Worm (Caenorhabditis elegans): ENCODE measurements around the gene sel-2.

The sel-2 gene

ce11 chrIII:4655402-4655801 lies 43.2 kb upstream of the sel-2 start, which contains the start of gene T23F11.2:
T23F11.2 (minus strand) TSS chrIII:4655502.
- TF ChIP-seq R02D3.7 (tag; optimal IDR thresholded peaks at IDR 0.05) (no peak), daf-8 (GFP tag; IDR thresholded peaks at IDR 0.05) (no peak), hlh-30 (tag; optimal IDR thresholded peaks at IDR 0.05; ENCODE audit: insufficient read depth) (no peak), ztf-7 (tag; optimal IDR thresholded peaks at IDR 0.05) (no peak), pha-4 (GFP tag; IDR thresholded peaks at IDR 0.05) (no peak), pha-4 (tag; optimal IDR thresholded peaks at IDR 0.05) (no peak), spr-3 (GFP tag; optimal IDR thresholded peaks at IDR 0.05) (no peak), vab-7 (GFP tag; IDR thresholded peaks at IDR 0.05) (no peak), Y5F2A.4 (GFP tag; optimal IDR thresholded peaks at IDR 0.05) (no peak), nhr-25 (tag; optimal IDR thresholded peaks at IDR 0.05; ENCODE audit: borderline replicate concordance, insufficient read depth) (no peak)

ce11 chrIII:4653912-4654311 lies 41.7 kb upstream of the sel-2 start:
- TF ChIP-seq Y48G9A.11 (GFP tag; IDR thresholded peaks at IDR 0.05) (no peak), dpl-1 (GFP tag; optimal IDR thresholded peaks at IDR 0.05) (no peak), ceh-20 (GFP tag; IDR thresholded peaks at IDR 0.05) (no peak), ces-1 (GFP tag; optimal IDR thresholded peaks at IDR 0.05) (no peak), mxl-2 (GFP tag; conservative IDR thresholded peaks at IDR 0.05) (no peak), aly-2 (tag; optimal IDR thresholded peaks at IDR 0.05) (no peak), vab-7 (GFP tag; IDR thresholded peaks at IDR 0.05) (no peak), ceh-62 (tag; optimal IDR thresholded peaks at IDR 0.05) (no peak), spr-1 (tag; optimal IDR thresholded peaks at IDR 0.05) (no peak), snpc-4 (tag; optimal IDR thresholded peaks at IDR 0.05) (no peak), duxl-1 (tag; optimal IDR thresholded peaks at IDR 0.05; ENCODE audit: poor library complexity) (peak; percentile 71), lin-38 (GFP tag; IDR thresholded peaks at IDR 0.05) (peak; percentile 44), hmg-1.1 (GFP tag; IDR thresholded peaks at IDR 0.05) (no peak), hlh-11 (tag; optimal IDR thresholded peaks at IDR 0.05) (no peak), lin-15B (tag; optimal IDR thresholded peaks at IDR 0.05) (no peak), mxl-3 (GFP tag; optimal IDR thresholded peaks at IDR 0.05) (no peak), daf-16 (GFP tag; optimal IDR thresholded peaks at IDR 0.05) (peak in 1 of 2 experiments; percentile 44), daf-16 (tag; optimal IDR thresholded peaks at IDR 0.05) (no peak), nhr-76 (tag; optimal IDR thresholded peaks at IDR 0.05) (no peak), lin-1 (GFP tag; IDR thresholded peaks at IDR 0.05) (no peak), Y75B8A.6 (GFP tag; IDR thresholded peaks at IDR 0.05) (no peak), nhr-42 (GFP tag; IDR thresholded peaks at IDR 0.05) (0 out of 2 replicates have a peak, but pooled peaks have one; percentile 7), T20F7.1 (GFP tag; optimal IDR thresholded peaks at IDR 0.05) (no peak), ZK337.2 (GFP tag; IDR thresholded peaks at IDR 0.05) (no peak), pqm-1 (tag; optimal IDR thresholded peaks at IDR 0.05) (no peak), set-16 (GFP tag; IDR thresholded peaks at IDR 0.05) (no peak), lin-13 (GFP tag; optimal IDR thresholded peaks at IDR 0.05) (no peak), nhr-11 (tag; optimal IDR thresholded peaks at IDR 0.05) (no peak), tag-97 (GFP tag; IDR thresholded peaks at IDR 0.05) (no peak), zfp-3 (GFP tag; conservative IDR thresholded peaks at IDR 0.05) (peak; percentile 70; the same call in 1 of the 2 replicates), ctbp-1 (GFP tag; IDR thresholded peaks at IDR 0.05) (no peak), cey-2 (tag; optimal IDR thresholded peaks at IDR 0.05; ENCODE audit: borderline replicate concordance, insufficient read depth) (no peak), lir-3 (tag; optimal IDR thresholded peaks at IDR 0.05) (no peak), egl-27 (tag; optimal IDR thresholded peaks at IDR 0.05) (no peak), zip-2 (tag; optimal IDR thresholded peaks at IDR 0.05) (no peak), ztf-11 (tag; optimal IDR thresholded peaks at IDR 0.05) (no peak), F49E8.2 (tag; optimal IDR thresholded peaks at IDR 0.05; ENCODE audit: borderline replicate concordance) (no peak), unc-39 (tag; optimal IDR thresholded peaks at IDR 0.05) (no peak), arid-1 (GFP tag; conservative IDR thresholded peaks at IDR 0.05) (peak; percentile 11; the same call in 1 of the 2 replicates), F44E2.7 (GFP tag; IDR thresholded peaks at IDR 0.05) (no peak), Y105C5A.15 (GFP tag; IDR thresholded peaks at IDR 0.05) (no peak), lin-29 (GFP tag; IDR thresholded peaks at IDR 0.05) (no peak)
